1 fruit fly cellular context compared by ENCODE assay signal in genomic region chr2L:15441852-15442549, dm6.
TF ChIP-seq lines count a peak whose summit lies in the region.

No protein-coding gene starts in this region.

TF ChIP-seq in whole organism, embryonic, 481 proteins besides CTCF, POLR2A, EP300 and RAD21 (continued from another document):
- peak; percentile 14 for TF ChIP-seq tio (GFP tag; optimal IDR thresholded peaks at IDR 0.05; lab: Kevin White, UChicago)
- TF ChIP-seq ac (GFP tag; optimal IDR thresholded peaks at IDR 0.05; lab: Kevin White, UChicago): no peak
- TF ChIP-seq Med (GFP tag; lab: Kevin White, UChicago): peak; percentile 67
- no peak for TF ChIP-seq Hmr (GFP tag; optimal IDR thresholded peaks at IDR 0.05; lab: Kevin White, UChicago)
- TF ChIP-seq scrt (GFP tag; optimal IDR thresholded peaks at IDR 0.05; lab: Kevin White, UChicago): peak; percentile 9
- peak; percentile 18 for TF ChIP-seq CG30403 (GFP tag; optimal IDR thresholded peaks at IDR 0.05; lab: Kevin White, UChicago)
- no peak for TF ChIP-seq Poxn (GFP tag; IDR thresholded peaks at IDR 0.05; lab: Robert Waterston, UW)
- peak; percentile 71 for TF ChIP-seq CG7556 (GFP tag; optimal IDR thresholded peaks at IDR 0.05; lab: Kevin White, UChicago)
- peak; percentile 22 for TF ChIP-seq grn (GFP tag; optimal IDR thresholded peaks at IDR 0.05; lab: Kevin White, UChicago)
- no peak for TF ChIP-seq CG5245 (GFP tag; optimal IDR thresholded peaks at IDR 0.05; lab: Kevin White, UChicago)
- TF ChIP-seq jigr1 (GFP tag; IDR thresholded peaks at IDR 0.05; lab: Robert Waterston, UW): no peak
- TF ChIP-seq CG17385 (GFP tag; optimal IDR thresholded peaks at IDR 0.05; lab: Kevin White, UChicago): peak; percentile 6
- TF ChIP-seq Ada2b (GFP tag; IDR thresholded peaks at IDR 0.05; lab: Robert Waterston, UW): no peak
- TF ChIP-seq gfzf (GFP tag; optimal IDR thresholded peaks at IDR 0.05; lab: Kevin White, UChicago): no peak
- no peak for TF ChIP-seq prd (optimal IDR thresholded peaks at IDR 0.05; lab: Kevin White, UChicago)
- peak; percentile 26; the same call in 1 of the 3 replicates for TF ChIP-seq prd (GFP tag; IDR thresholded peaks at IDR 0.05; lab: Robert Waterston, UW)
- no peak for TF ChIP-seq esg (GFP tag; conservative IDR thresholded peaks at IDR 0.05; lab: Robert Waterston, UW)
- TF ChIP-seq amos (GFP tag; IDR thresholded peaks at IDR 0.05; lab: Robert Waterston, UW; ENCODE audit: partially characterized antibody): no peak
- TF ChIP-seq odd (GFP tag; optimal IDR thresholded peaks at IDR 0.05; lab: Kevin White, UChicago): peak; percentile 12
- peak; percentile 2 for TF ChIP-seq CG7271 (tag; optimal IDR thresholded peaks at IDR 0.05; lab: Kevin White, UChicago)
- no peak for TF ChIP-seq CG31224 (GFP tag; IDR thresholded peaks at IDR 0.05; lab: Robert Waterston, UW)
- TF ChIP-seq lab (GFP tag; optimal IDR thresholded peaks at IDR 0.05; lab: Kevin White, UChicago): peak; percentile 22
- TF ChIP-seq ttk (GFP tag; IDR thresholded peaks at IDR 0.05; lab: Robert Waterston, UW): no peak
- no peak for TF ChIP-seq Trl (optimal IDR thresholded peaks at IDR 0.05; lab: Kevin White, UChicago)
- TF ChIP-seq Trl (GFP tag; optimal IDR thresholded peaks at IDR 0.05; lab: Kevin White, UChicago): no peak
- TF ChIP-seq pzg (GFP tag; optimal IDR thresholded peaks at IDR 0.05; lab: Kevin White, UChicago): no peak
- peak; percentile 8 for TF ChIP-seq CG9437 (GFP tag; optimal IDR thresholded peaks at IDR 0.05; lab: Kevin White, UChicago)
- peak; percentile 17 for TF ChIP-seq bcd (GFP tag; optimal IDR thresholded peaks at IDR 0.05; lab: Kevin White, UChicago)
- no peak for TF ChIP-seq CG11456 (GFP tag; IDR thresholded peaks at IDR 0.05; lab: Robert Waterston, UW)
- no peak for TF ChIP-seq en (GFP tag; optimal IDR thresholded peaks at IDR 0.05; lab: Kevin White, UChicago)
- peak; percentile 52 for TF ChIP-seq CG17359 (tag; optimal IDR thresholded peaks at IDR 0.05; lab: Kevin White, UChicago)
- no peak for TF ChIP-seq Sry-δ (GFP tag; optimal IDR thresholded peaks at IDR 0.05; lab: Kevin White, UChicago)
- TF ChIP-seq CG8924 (tag; optimal IDR thresholded peaks at IDR 0.05; lab: Kevin White, UChicago): peak; percentile 73
- TF ChIP-seq wdn (GFP tag; IDR thresholded peaks at IDR 0.05; lab: Robert Waterston, UW): no peak
- no peak for TF ChIP-seq NC2α (GFP tag; optimal IDR thresholded peaks at IDR 0.05; lab: Kevin White, UChicago)
- TF ChIP-seq tx (GFP tag; optimal IDR thresholded peaks at IDR 0.05; lab: Kevin White, UChicago): no peak
- TF ChIP-seq CG2199 (GFP tag; IDR thresholded peaks at IDR 0.05; lab: Robert Waterston, UW): no peak
- peak; percentile 39 for TF ChIP-seq az2 (GFP tag; optimal IDR thresholded peaks at IDR 0.05; lab: Kevin White, UChicago)
- no peak for TF ChIP-seq CG14050 (GFP tag; IDR thresholded peaks at IDR 0.05; lab: Robert Waterston, UW)
- no peak for TF ChIP-seq Jarid2 (GFP tag; optimal IDR thresholded peaks at IDR 0.05; lab: Kevin White, UChicago)
- no peak for TF ChIP-seq CG17912 (GFP tag; optimal IDR thresholded peaks at IDR 0.05; lab: Kevin White, UChicago)
- TF ChIP-seq zf30C (GFP tag; optimal IDR thresholded peaks at IDR 0.05; lab: Kevin White, UChicago): peak; percentile 83
- TF ChIP-seq CG6689 (GFP tag; IDR thresholded peaks at IDR 0.05; lab: Robert Waterston, UW): peak; percentile 45
- no peak for TF ChIP-seq CG4617 (GFP tag; optimal IDR thresholded peaks at IDR 0.05; lab: Kevin White, UChicago; ENCODE audit: borderline replicate concordance)
- TF ChIP-seq CG2875 (GFP tag; optimal IDR thresholded peaks at IDR 0.05; lab: Kevin White, UChicago): peak; percentile 19
- peak; percentile 11 for TF ChIP-seq CG5180 (GFP tag; optimal IDR thresholded peaks at IDR 0.05; lab: Kevin White, UChicago)
- TF ChIP-seq CG5953 (GFP tag; IDR thresholded peaks at IDR 0.05; lab: Robert Waterston, UW): no peak
- TF ChIP-seq row (GFP tag; IDR thresholded peaks at IDR 0.05; lab: Robert Waterston, UW): peak; percentile 61
- TF ChIP-seq CG12236 (GFP tag; optimal IDR thresholded peaks at IDR 0.05; lab: Kevin White, UChicago): no peak
- peak; percentile 68 for TF ChIP-seq Sox100B (GFP tag; optimal IDR thresholded peaks at IDR 0.05; lab: Kevin White, UChicago)
- TF ChIP-seq CG12391 (tag; optimal IDR thresholded peaks at IDR 0.05; lab: Kevin White, UChicago): peak; percentile 78
- TF ChIP-seq sens-2 (GFP tag; IDR thresholded peaks at IDR 0.05; lab: Robert Waterston, UW): 0 out of 2 replicates have a peak, but pooled peaks have one; percentile 8
- TF ChIP-seq sens (GFP tag; lab: Kevin White, UChicago): peak; percentile 11
- peak; percentile 29 for TF ChIP-seq CG18599 (GFP tag; optimal IDR thresholded peaks at IDR 0.05; lab: Kevin White, UChicago)
- peak; percentile 19 for TF ChIP-seq run (tag; optimal IDR thresholded peaks at IDR 0.05; lab: Kevin White, UChicago)
- no peak for TF ChIP-seq Fer2 (tag; optimal IDR thresholded peaks at IDR 0.05; lab: Kevin White, UChicago)
- peak; percentile 70 for TF ChIP-seq CG15601 (tag; optimal IDR thresholded peaks at IDR 0.05; lab: Kevin White, UChicago)
- peak; percentile 25 for TF ChIP-seq CG3407 (GFP tag; optimal IDR thresholded peaks at IDR 0.05; lab: Kevin White, UChicago)
- TF ChIP-seq CG10462 (GFP tag; optimal IDR thresholded peaks at IDR 0.05; lab: Kevin White, UChicago): no peak
- no peak for TF ChIP-seq p53 (GFP tag; optimal IDR thresholded peaks at IDR 0.05; lab: Kevin White, UChicago)
- TF ChIP-seq CG15479 (GFP tag; optimal IDR thresholded peaks at IDR 0.05; lab: Kevin White, UChicago): no peak
- TF ChIP-seq Ssrp (tag; optimal IDR thresholded peaks at IDR 0.05; lab: Kevin White, UChicago): peak; percentile 53
- TF ChIP-seq lbe (GFP tag; optimal IDR thresholded peaks at IDR 0.05; lab: Kevin White, UChicago): no peak
- peak; percentile 69 for TF ChIP-seq CG15696 (tag; optimal IDR thresholded peaks at IDR 0.05; lab: Kevin White, UChicago)
- no peak for TF ChIP-seq Awh (GFP tag; IDR thresholded peaks at IDR 0.05; lab: Robert Waterston, UW)
- TF ChIP-seq ara (GFP tag; IDR thresholded peaks at IDR 0.05; lab: Robert Waterston, UW): peak; percentile 38; the same call in 1 of the 2 replicates
- TF ChIP-seq CG11696 (GFP tag; IDR thresholded peaks at IDR 0.05; lab: Robert Waterston, UW): no peak
- TF ChIP-seq twi (tag; optimal IDR thresholded peaks at IDR 0.05; lab: Kevin White, UChicago): peak; percentile 40
- TF ChIP-seq CG7745 (tag; optimal IDR thresholded peaks at IDR 0.05; lab: Kevin White, UChicago): no peak
- TF ChIP-seq zen (tag; optimal IDR thresholded peaks at IDR 0.05; lab: Kevin White, UChicago): peak; percentile 32
- peak; percentile 88 for TF ChIP-seq CG10979 (tag; optimal IDR thresholded peaks at IDR 0.05; lab: Kevin White, UChicago)
- peak; percentile 15 for TF ChIP-seq CG15269 (tag; optimal IDR thresholded peaks at IDR 0.05; lab: Kevin White, UChicago)
- peak; percentile 69 for TF ChIP-seq CG7839 (tag; optimal IDR thresholded peaks at IDR 0.05; lab: Kevin White, UChicago)
- no peak for TF ChIP-seq fd64A (GFP tag; optimal IDR thresholded peaks at IDR 0.05; lab: Kevin White, UChicago)
- TF ChIP-seq org-1 (GFP tag; optimal IDR thresholded peaks at IDR 0.05; lab: Kevin White, UChicago): no peak
- no peak for TF ChIP-seq CG4707 (GFP tag; optimal IDR thresholded peaks at IDR 0.05; lab: Kevin White, UChicago)
- peak; percentile 71 for TF ChIP-seq CG11504 (tag; optimal IDR thresholded peaks at IDR 0.05; lab: Kevin White, UChicago)
- TF ChIP-seq inv (GFP tag; IDR thresholded peaks at IDR 0.05; lab: Robert Waterston, UW; ENCODE audit: partially characterized antibody): no peak
- TF ChIP-seq CG14860 (GFP tag; IDR thresholded peaks at IDR 0.05; lab: Robert Waterston, UW; ENCODE audit: partially characterized antibody): no peak
- no peak for TF ChIP-seq HLH3B (GFP tag; IDR thresholded peaks at IDR 0.05; lab: Robert Waterston, UW)
- TF ChIP-seq schlank (tag; optimal IDR thresholded peaks at IDR 0.05; lab: Kevin White, UChicago): no peak
- TF ChIP-seq CG4730 (GFP tag; IDR thresholded peaks at IDR 0.05; lab: Robert Waterston, UW): no peak
- peak; percentile 78 for TF ChIP-seq CG10267 (tag; optimal IDR thresholded peaks at IDR 0.05; lab: Kevin White, UChicago)
- TF ChIP-seq Chrac-16 (GFP tag; optimal IDR thresholded peaks at IDR 0.05; lab: Kevin White, UChicago): no peak
- no peak for TF ChIP-seq ems (GFP tag; optimal IDR thresholded peaks at IDR 0.05; lab: Kevin White, UChicago)
- TF ChIP-seq kni (GFP tag; optimal IDR thresholded peaks at IDR 0.05; lab: Kevin White, UChicago): no peak
- peak in 1 of 2 experiments; percentile 11 for TF ChIP-seq Eip74EF (GFP tag; optimal IDR thresholded peaks at IDR 0.05; lab: Kevin White, UChicago)
- no peak for TF ChIP-seq NfI (GFP tag; optimal IDR thresholded peaks at IDR 0.05; lab: Kevin White, UChicago)
- TF ChIP-seq CG11093 (GFP tag; IDR thresholded peaks at IDR 0.05; lab: Robert Waterston, UW): no peak
- TF ChIP-seq Deaf1 (tag; optimal IDR thresholded peaks at IDR 0.05; lab: Kevin White, UChicago): peak; percentile 32
- TF ChIP-seq CG13775 (GFP tag; optimal IDR thresholded peaks at IDR 0.05; lab: Kevin White, UChicago): peak; percentile 6
- TF ChIP-seq CG7786 (GFP tag; optimal IDR thresholded peaks at IDR 0.05; lab: Kevin White, UChicago): no peak
- TF ChIP-seq Stat92E (GFP tag; optimal IDR thresholded peaks at IDR 0.05; lab: Kevin White, UChicago): no peak
- peak; percentile 34 for TF ChIP-seq nerfin-1 (tag; optimal IDR thresholded peaks at IDR 0.05; lab: Kevin White, UChicago)
- no peak for TF ChIP-seq CG4404 (GFP tag; IDR thresholded peaks at IDR 0.05; lab: Robert Waterston, UW)
- TF ChIP-seq Ptx1 (GFP tag; IDR thresholded peaks at IDR 0.05; lab: Robert Waterston, UW): 0 out of 2 replicates have a peak, but pooled peaks have one; percentile 15
- no peak for TF ChIP-seq Doc3 (GFP tag; IDR thresholded peaks at IDR 0.05; lab: Robert Waterston, UW; ENCODE audit: partially characterized antibody)
